Fruit fly (Drosophila melanogaster): Measurements from ENCODE around the gene Mur18B.

Mur18B gene

DNA sequence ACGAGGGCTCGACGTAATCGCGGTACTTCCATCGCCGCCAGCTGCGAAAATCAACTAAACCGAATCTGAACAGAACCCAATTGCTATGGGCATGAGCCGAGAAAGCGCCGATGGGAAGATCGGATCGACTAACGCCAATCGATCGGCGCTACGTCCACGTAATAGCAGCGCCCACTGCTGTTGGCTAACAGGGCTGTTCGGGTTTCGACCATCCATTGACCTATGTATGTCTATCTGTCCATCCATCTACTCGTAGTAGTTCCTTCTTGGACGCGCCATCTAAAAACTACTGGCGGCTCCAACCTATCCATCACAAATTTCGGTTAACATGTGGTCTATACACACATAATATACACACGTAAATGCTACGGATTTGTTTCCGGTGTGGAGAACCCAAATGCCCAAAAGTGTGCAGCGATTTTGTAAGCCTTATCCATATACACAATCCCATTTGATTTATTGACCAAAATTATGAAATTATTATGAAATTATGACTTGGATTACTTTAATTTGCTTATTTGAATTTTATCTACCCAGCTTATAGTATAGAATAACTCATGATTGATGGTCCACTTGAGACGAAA lies 28.8 kb downstream of the Mur18B start, which contains the start of gene CG14196 (continued):
- TF ChIP-seq CTCF (GFP tag; optimal IDR thresholded peaks at IDR 0.05) (peak; percentile 58), ato (GFP tag; IDR thresholded peaks at IDR 0.05; ENCODE audit: partially characterized antibody) (no peak), Pdp1 (GFP tag; optimal IDR thresholded peaks at IDR 0.05) (peak in 1 of 2 experiments; percentile 56), tap (tag; optimal IDR thresholded peaks at IDR 0.05) (no peak), Sox102F (GFP tag; optimal IDR thresholded peaks at IDR 0.05) (no peak), CG42726 (GFP tag; IDR thresholded peaks at IDR 0.05; ENCODE audit: partially characterized antibody) (no peak), Drgx (GFP tag; IDR thresholded peaks at IDR 0.05) (no peak), Ravus (GFP tag; IDR thresholded peaks at IDR 0.05) (no peak), Hsf (GFP tag; optimal IDR thresholded peaks at IDR 0.05) (no peak), Rx (GFP tag; IDR thresholded peaks at IDR 0.05) (no peak), CG9876 (GFP tag; optimal IDR thresholded peaks at IDR 0.05) (no peak), ttk (GFP tag; IDR thresholded peaks at IDR 0.05) (no peak), mld (GFP tag; IDR thresholded peaks at IDR 0.05; ENCODE audit: partially characterized antibody) (no peak), CG7556 (GFP tag; optimal IDR thresholded peaks at IDR 0.05) (no peak), CG16815 (GFP tag; optimal IDR thresholded peaks at IDR 0.05) (no peak), dmrt11E (tag; optimal IDR thresholded peaks at IDR 0.05) (no peak), Gug (GFP tag; IDR thresholded peaks at IDR 0.05) (no peak), phol (tag; optimal IDR thresholded peaks at IDR 0.05) (no peak), CG13287 (GFP tag; IDR thresholded peaks at IDR 0.05; ENCODE audit: partially characterized antibody) (no peak), CG3281 (GFP tag; optimal IDR thresholded peaks at IDR 0.05) (peak; percentile 6), CG12155 (GFP tag; optimal IDR thresholded peaks at IDR 0.05) (no peak), ATbp (GFP tag; optimal IDR thresholded peaks at IDR 0.05) (no peak), CG18262 (tag; optimal IDR thresholded peaks at IDR 0.05) (no peak), Meics (GFP tag; optimal IDR thresholded peaks at IDR 0.05) (peak; percentile 29), dimm (GFP tag; IDR thresholded peaks at IDR 0.05) (no peak), Dip2 (GFP tag; IDR thresholded peaks at IDR 0.05) (no peak), aop (GFP tag; IDR thresholded peaks at IDR 0.05) (no peak), sna (GFP tag; IDR thresholded peaks at IDR 0.05; ENCODE audit: partially characterized antibody) (no peak), CG18764 (GFP tag; optimal IDR thresholded peaks at IDR 0.05) (no peak), her (GFP tag; optimal IDR thresholded peaks at IDR 0.05) (no peak), Fer1 (GFP tag; optimal IDR thresholded peaks at IDR 0.05) (no peak), salm (tag; optimal IDR thresholded peaks at IDR 0.05) (no peak), YL-1 (GFP tag; optimal IDR thresholded peaks at IDR 0.05) (no peak), HLH3B (GFP tag; IDR thresholded peaks at IDR 0.05) (no peak), p53 (GFP tag; optimal IDR thresholded peaks at IDR 0.05) (no peak), stwl (tag; optimal IDR thresholded peaks at IDR 0.05) (no peak), pzg (GFP tag; optimal IDR thresholded peaks at IDR 0.05) (no peak), CG12391 (tag; optimal IDR thresholded peaks at IDR 0.05) (no peak), pita (GFP tag; optimal IDR thresholded peaks at IDR 0.05) (peak; percentile 10), bcd (GFP tag; optimal IDR thresholded peaks at IDR 0.05) (no peak), CG11085 (GFP tag; IDR thresholded peaks at IDR 0.05) (no peak), CG10366 (GFP tag; IDR thresholded peaks at IDR 0.05) (no peak), CG15514 (GFP tag; optimal IDR thresholded peaks at IDR 0.05) (no peak), CG16863 (GFP tag; optimal IDR thresholded peaks at IDR 0.05) (no peak)
